Worm (Caenorhabditis elegans): ENCODE data around the gene him-5.

The him-5 gene

ce11 chrV:14063980-14064379 lies 26.2 kb upstream of the him-5 start:
- peak; percentile 90 for TF ChIP-seq nfya-1 (tag; optimal IDR thresholded peaks at IDR 0.05; ENCODE audit: insufficient read depth)
- TF ChIP-seq jun-1 (tag; optimal IDR thresholded peaks at IDR 0.05), result no peak
- no peak for TF ChIP-seq fkh-10 (GFP tag; optimal IDR thresholded peaks at IDR 0.05)
- TF ChIP-seq egl-5 (tag; optimal IDR thresholded peaks at IDR 0.05), result no peak

- TF ChIP-seq fos-1 (tag; optimal IDR thresholded peaks at IDR 0.05) (no peak), nhr-67 (tag; optimal IDR thresholded peaks at IDR 0.05) (no peak), ztf-4 (tag; optimal IDR thresholded peaks at IDR 0.05) (no peak), ama-1 (optimal IDR thresholded peaks at IDR 0.05) (no peak), sea-2 (GFP tag; optimal IDR thresholded peaks at IDR 0.05) (no peak), ceh-28 (tag; optimal IDR thresholded peaks at IDR 0.05) (no peak), elt-2 (tag; optimal IDR thresholded peaks at IDR 0.05) (no peak)
Observed at ce11 chrV:14064422-14064821, 25.8 kb upstream of the him-5 start, which contains the start of gene D1086.21. D1086.21 (plus strand) TSS chrV:14064722.

- TF ChIP-seq lin-39 (tag; optimal IDR thresholded peaks at IDR 0.05) (no peak), jun-1 (tag; optimal IDR thresholded peaks at IDR 0.05) (no peak), elt-3 (tag; optimal IDR thresholded peaks at IDR 0.05) (no peak), ama-1 (optimal IDR thresholded peaks at IDR 0.05) (no peak), zag-1 (tag; optimal IDR thresholded peaks at IDR 0.05) (no peak), nhr-23 (tag; optimal IDR thresholded peaks at IDR 0.05) (no peak), nhr-11 (tag; optimal IDR thresholded peaks at IDR 0.05) (no peak), nhr-67 (tag; optimal IDR thresholded peaks at IDR 0.05) (no peak), fos-1 (tag; optimal IDR thresholded peaks at IDR 0.05) (no peak), nhr-237 (tag; optimal IDR thresholded peaks at IDR 0.05) (no peak), nhr-76 (tag; optimal IDR thresholded peaks at IDR 0.05) (no peak), egl-27 (tag; optimal IDR thresholded peaks at IDR 0.05) (no peak), elt-1 (tag; optimal IDR thresholded peaks at IDR 0.05) (no peak), pha-4 (tag; optimal IDR thresholded peaks at IDR 0.05) (no peak), egl-5 (tag; optimal IDR thresholded peaks at IDR 0.05) (no peak), lin-15B (tag; optimal IDR thresholded peaks at IDR 0.05) (no peak), mdl-1 (tag; optimal IDR thresholded peaks at IDR 0.05) (no peak), eor-1 (tag; optimal IDR thresholded peaks at IDR 0.05) (no peak)
Observed at ce11 chrV:14067816-14068296, 22.4 kb upstream of the him-5 start, which contains the start of gene D1086.17. D1086.17 (plus strand) TSS chrV:14067866.

- TF ChIP-seq ztf-4 (tag; optimal IDR thresholded peaks at IDR 0.05), result no peak
- TF ChIP-seq unc-39 (tag; optimal IDR thresholded peaks at IDR 0.05), result no peak
- TF ChIP-seq tbx-2 (tag; optimal IDR thresholded peaks at IDR 0.05), result no peak
- no peak for TF ChIP-seq ceh-16 (tag; optimal IDR thresholded peaks at IDR 0.05)
- TF ChIP-seq nhr-28 (tag; optimal IDR thresholded peaks at IDR 0.05), result no peak
- no peak for TF ChIP-seq ceh-9 (tag; optimal IDR thresholded peaks at IDR 0.05)
- TF ChIP-seq nhr-76 (tag; optimal IDR thresholded peaks at IDR 0.05), result no peak
- TF ChIP-seq nfya-1 (tag; optimal IDR thresholded peaks at IDR 0.05; ENCODE audit: insufficient read depth), result no peak
Observed at ce11 chrV:14069899-14070298, 20.3 kb upstream of the him-5 start.

- TF ChIP-seq nhr-43 (tag; optimal IDR thresholded peaks at IDR 0.05; ENCODE audit: poor library complexity, severe bottlenecking) (no peak), nhr-23 (tag; optimal IDR thresholded peaks at IDR 0.05) (no peak), ZK546.5 (tag; optimal IDR thresholded peaks at IDR 0.05) (no peak), fkh-2 (tag; optimal IDR thresholded peaks at IDR 0.05) (no peak), egl-27 (tag; optimal IDR thresholded peaks at IDR 0.05) (no peak), egl-5 (tag; optimal IDR thresholded peaks at IDR 0.05) (no peak), nhr-237 (tag; optimal IDR thresholded peaks at IDR 0.05) (no peak), skn-1 (tag; optimal IDR thresholded peaks at IDR 0.05) (no peak), nhr-67 (tag; optimal IDR thresholded peaks at IDR 0.05) (no peak), lin-15B (tag; optimal IDR thresholded peaks at IDR 0.05) (no peak), unc-39 (tag; optimal IDR thresholded peaks at IDR 0.05) (no peak), R02D3.7 (tag; optimal IDR thresholded peaks at IDR 0.05) (no peak)
Observed at ce11 chrV:14074160-14074559, 16.1 kb upstream of the him-5 start, which contains the start of gene D1086.11. D1086.11 (plus strand) TSS chrV:14074460.
